Worm (Caenorhabditis elegans): ENCODE data around the gene col-161.

DNA sequence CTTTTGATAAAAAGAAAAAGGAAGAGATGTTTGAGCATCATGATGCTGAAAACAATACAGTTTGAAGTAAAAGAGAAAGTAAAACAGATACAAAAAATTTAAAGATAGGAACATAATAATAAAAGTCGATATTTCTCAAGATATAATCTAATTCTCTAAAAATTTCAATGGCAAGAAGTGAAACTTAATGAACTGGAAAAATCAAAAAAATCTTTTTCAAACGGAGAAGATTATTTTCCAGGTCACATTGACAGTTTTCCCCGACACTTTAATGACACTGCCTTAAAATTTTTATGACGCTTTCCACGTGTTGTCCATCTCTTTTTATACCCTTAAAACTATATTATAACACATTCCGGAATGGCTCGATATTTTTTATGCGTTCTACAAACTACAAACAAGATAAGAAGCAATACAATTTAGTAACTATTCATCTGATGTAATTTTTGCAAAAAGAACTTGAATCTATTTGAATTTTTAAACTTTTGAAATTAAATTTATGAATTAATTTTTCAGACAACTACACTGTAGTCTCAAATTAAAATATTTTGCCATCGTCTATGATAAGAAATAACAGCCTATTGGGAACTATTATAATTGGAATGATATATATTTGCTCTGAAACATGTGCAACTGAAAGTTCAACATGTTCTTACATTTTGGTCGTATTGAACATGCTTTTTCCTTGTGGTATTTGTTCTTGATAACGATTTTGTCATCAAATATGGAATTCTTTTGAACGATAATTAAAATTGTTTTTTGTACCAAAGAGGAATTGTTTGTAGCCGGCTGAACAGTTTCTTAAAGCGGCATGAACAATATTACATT, 7.3 kb upstream of the col-161 start, which contains the start of gene C50B6.7:
- TF ChIP-seq ceh-9 (tag; optimal IDR thresholded peaks at IDR 0.05) (no peak), zag-1 (tag; optimal IDR thresholded peaks at IDR 0.05) (no peak), nhr-76 (tag; optimal IDR thresholded peaks at IDR 0.05) (no peak), fos-1 (tag; optimal IDR thresholded peaks at IDR 0.05) (no peak), egl-27 (tag; optimal IDR thresholded peaks at IDR 0.05) (no peak), elt-3 (tag; optimal IDR thresholded peaks at IDR 0.05) (no peak), unc-62 (GFP tag; optimal IDR thresholded peaks at IDR 0.05) (no peak)

Measured in whole organism, L3 larva.